Worm (Caenorhabditis elegans) whole organism, L2 larva: ENCODE measurements around the gene C26B2.7.

Experiments used
- C34F6.9 ChIP-seq: fragments of 150-350 bp; optimal IDR thresholded peaks from 2 replicates; lab custom pipeline; 2014; ENCODE audit warnings: missing biosample characterization, missing genetic modification characterization
- F13H6.1 ChIP-seq: sonication (generic microtip); optimal IDR thresholded peaks from 2 replicates; lab custom pipeline; 2016; ENCODE audit warnings: missing genetic modification characterization, missing compliant biosample characterization
- Y55F3AM.14 ChIP-seq: fragments of 200-800 bp; sonication (Bioruptor generic); optimal IDR thresholded peaks from 2 replicates; lab custom pipeline; 2018; ENCODE audit warnings: mild to moderate bottlenecking, missing genetic modification characterization, missing compliant biosample characterization
- ZK546.5 ChIP-seq: sonication (generic microtip); optimal IDR thresholded peaks from 2 replicates; lab custom pipeline; 2017; ENCODE audit warnings: missing biosample characterization, missing genetic modification characterization
- alr-1 ChIP-seq: fragments of 150-350 bp; optimal IDR thresholded peaks from 2 replicates; lab custom pipeline; 2014; ENCODE audit warnings: missing biosample characterization, missing genetic modification characterization
- aly-2 ChIP-seq: fragments of 150-350 bp; optimal IDR thresholded peaks from 2 replicates; lab custom pipeline; 2014; ENCODE audit warnings: missing biosample characterization, missing genetic modification characterization
- ama-1 ChIP-seq: fragments of 150-350 bp; optimal IDR thresholded peaks from 2 replicates; lab custom pipeline; 2018; ENCODE audit warnings: inconsistent platforms
- ceh-16 ChIP-seq: fragments of 150-350 bp; optimal IDR thresholded peaks from 2 replicates; lab custom pipeline; 2014; ENCODE audit warnings: missing biosample characterization, missing genetic modification characterization
- ceh-82 ChIP-seq: fragments of 150-350 bp; optimal IDR thresholded peaks from 2 replicates; lab custom pipeline; 2014; ENCODE audit warnings: missing biosample characterization, missing genetic modification characterization
- crh-2 ChIP-seq: sonication (generic microtip); optimal IDR thresholded peaks from 2 replicates; lab custom pipeline; 2017; ENCODE audit warnings: missing biosample characterization, missing genetic modification characterization
- dmd-4 ChIP-seq: sonication (generic microtip); optimal IDR thresholded peaks from 2 replicates; lab custom pipeline; 2017; ENCODE audit warnings: missing biosample characterization, missing genetic modification characterization
- elt-1 ChIP-seq: fragments of 150-350 bp; optimal IDR thresholded peaks from 2 replicates; lab custom pipeline; 2014; ENCODE audit warnings: missing biosample characterization, missing genetic modification characterization
- elt-3 ChIP-seq: sonication (generic microtip); optimal IDR thresholded peaks from 2 replicates; lab custom pipeline; 2017; ENCODE audit warnings: missing biosample characterization, missing genetic modification characterization
- fos-1 ChIP-seq: fragments of 150-350 bp; optimal IDR thresholded peaks from 2 replicates; lab custom pipeline; 2014; ENCODE audit warnings: missing biosample characterization, missing genetic modification characterization
- gmeb-1 ChIP-seq: fragments of 150-350 bp; optimal IDR thresholded peaks from 2 replicates; lab custom pipeline; 2014; ENCODE audit warnings: missing biosample characterization, missing genetic modification characterization
- lin-11 ChIP-seq: fragments of 150-350 bp; sonication (generic microtip); optimal IDR thresholded peaks from 2 replicates; lab custom pipeline; 2014; ENCODE audit warnings: missing biosample characterization, missing genetic modification characterization, inconsistent platforms, mixed read lengths
- lin-13 ChIP-seq: fragments of 150-350 bp; optimal IDR thresholded peaks from 2 replicates; lab custom pipeline; 2014; ENCODE audit warnings: missing biosample characterization, missing genetic modification reagents, missing genetic modification characterization
- lsy-2 ChIP-seq, 2 experiments: fragments of 150-350 bp in 1 of 2; sonication (generic microtip) in 1 of 2; optimal IDR thresholded peaks; 2 replicates each; lab custom pipeline; 2014 to 2017; ENCODE audit warnings: missing biosample characterization in 2 of 2, missing genetic modification characterization in 2 of 2
- mab-5 ChIP-seq: fragments of 150-350 bp; optimal IDR thresholded peaks from 2 replicates; lab custom pipeline; 2014; ENCODE audit warnings: missing biosample characterization, missing genetic modification characterization
- mbf-1 ChIP-seq: sonication (generic microtip); optimal IDR thresholded peaks from 2 replicates; lab custom pipeline; 2017; ENCODE audit warnings: missing biosample characterization, missing genetic modification characterization
- mdl-1 ChIP-seq, 2 experiments: fragments of 150-350 bp in 1 of 2; sonication (generic microtip) in 1 of 2; optimal IDR thresholded peaks; 2 replicates each; lab custom pipeline; 2017; ENCODE audit warnings: missing biosample characterization in 2 of 2, missing genetic modification characterization in 2 of 2
- nhr-11 ChIP-seq: fragments of 150-350 bp; optimal IDR thresholded peaks from 2 replicates; lab custom pipeline; 2014; ENCODE audit warnings: missing biosample characterization, missing genetic modification characterization
- nhr-12 ChIP-seq: fragments of 150-350 bp; optimal IDR thresholded peaks from 2 replicates; lab custom pipeline; 2014; ENCODE audit warnings: missing biosample characterization, missing genetic modification characterization
- nhr-129 ChIP-seq: fragments of 150-350 bp; optimal IDR thresholded peaks from 2 replicates; lab custom pipeline; 2014; ENCODE audit warnings: missing biosample characterization, missing genetic modification characterization
- nhr-21 ChIP-seq: fragments of 150-350 bp; optimal IDR thresholded peaks from 2 replicates; lab custom pipeline; 2014; ENCODE audit warnings: missing biosample characterization, missing genetic modification characterization
- nhr-23 ChIP-seq: fragments of 150-350 bp; optimal IDR thresholded peaks from 2 replicates; lab custom pipeline; 2014; ENCODE audit warnings: missing biosample characterization, missing genetic modification reagents, missing genetic modification characterization
- nhr-237 ChIP-seq: fragments of 150-350 bp; optimal IDR thresholded peaks from 2 replicates; lab custom pipeline; 2014; ENCODE audit warnings: missing biosample characterization, missing genetic modification characterization
- nhr-25 ChIP-seq: fragments of 150-350 bp; sonication (generic microtip); optimal IDR thresholded peaks from 3 replicates; lab custom pipeline; 2014; ENCODE audit warnings: missing biosample characterization, missing genetic modification characterization
- nhr-6 ChIP-seq: fragments of 150-350 bp; optimal IDR thresholded peaks from 2 replicates; lab custom pipeline; 2014; ENCODE audit warnings: missing biosample characterization, missing genetic modification characterization
- nhr-77 ChIP-seq: fragments of 150-350 bp; optimal IDR thresholded peaks from 2 replicates; lab custom pipeline; 2014; ENCODE audit warnings: missing biosample characterization, missing genetic modification characterization
- peb-1 ChIP-seq: fragments of 150-350 bp; optimal IDR thresholded peaks from 2 replicates; lab custom pipeline; 2014; ENCODE audit warnings: missing biosample characterization, missing genetic modification characterization
- sem-4 ChIP-seq: fragments of 150-350 bp; optimal IDR thresholded peaks from 2 replicates; lab custom pipeline; 2014; ENCODE audit warnings: missing biosample characterization, missing genetic modification reagents, missing genetic modification characterization
- sma-3 ChIP-seq: sonication (generic microtip); optimal IDR thresholded peaks from 2 replicates; lab custom pipeline; 2016; ENCODE audit warnings: missing genetic modification reagents, missing genetic modification characterization, missing compliant biosample characterization
- sma-9 ChIP-seq, 2 experiments: fragments of 150-350 bp in 1 of 2; sonication (generic microtip) in 1 of 2; optimal IDR thresholded peaks; 2 replicates each; lab custom pipeline; 2014 to 2016; ENCODE audit warnings: missing genetic modification characterization in 2 of 2, mild to moderate bottlenecking in 1 of 2, missing biosample characterization in 1 of 2, missing compliant biosample characterization in 1 of 2, missing genetic modification reagents in 1 of 2, moderate library complexity in 1 of 2
- snpc-4 ChIP-seq: fragments of 150-350 bp; optimal IDR thresholded peaks from 2 replicates; lab custom pipeline; 2014; ENCODE audit warnings: missing biosample characterization, missing genetic modification characterization
- unc-39 ChIP-seq: fragments of 150-350 bp; optimal IDR thresholded peaks from 2 replicates; lab custom pipeline; 2014; ENCODE audit warnings: missing biosample characterization, missing genetic modification characterization
- unc-55 ChIP-seq: fragments of 150-350 bp; sonication (generic microtip); optimal IDR thresholded peaks from 3 replicates; lab custom pipeline; 2014; ENCODE audit warnings: missing biosample characterization, missing genetic modification reagents, missing genetic modification characterization
- zag-1 ChIP-seq: fragments of 150-350 bp; optimal IDR thresholded peaks from 2 replicates; lab custom pipeline; 2014; ENCODE audit warnings: missing biosample characterization, missing genetic modification characterization
- ztf-1 ChIP-seq: fragments of 200-800 bp; sonication (Bioruptor generic); conservative IDR thresholded peaks from 2 replicates; pipeline ENCODE4 v1.3.6; 2022; ENCODE audit warnings: missing genetic modification characterization, missing compliant biosample characterization

C26B2.7 gene

ce11 chrIV:8036492-8036891, 20.4 kb downstream of the C26B2.7 start (continued):
- peak; percentile 14 for TF ChIP-seq C34F6.9 (tag; lab: Kevin White, UChicago)
- TF ChIP-seq crh-2 (tag; lab: Kevin White, UChicago), result peak; percentile 48
- TF ChIP-seq nhr-12, result no peak
- no peak for TF ChIP-seq zag-1 (tag; lab: Kevin White, UChicago)
- TF ChIP-seq sem-4 (tag; lab: Kevin White, UChicago), result no peak
- no peak for TF ChIP-seq nhr-237 (tag; lab: Kevin White, UChicago)
- TF ChIP-seq gmeb-1 (tag; lab: Kevin White, UChicago), result no peak
- peak; percentile 49 for TF ChIP-seq fos-1 (tag; lab: Kevin White, UChicago)
- peak; percentile 33 for TF ChIP-seq elt-1
- no peak for TF ChIP-seq unc-39 (tag; lab: Kevin White, UChicago)
- no peak for TF ChIP-seq unc-55 (GFP tag; lab: Kevin White, UChicago)
- TF ChIP-seq mab-5 (tag; lab: Kevin White, UChicago), result no peak
- peak; percentile 67 for TF ChIP-seq ceh-16 (tag; lab: Kevin White, UChicago)
- TF ChIP-seq snpc-4 (tag; lab: Kevin White, UChicago), result no peak
- TF ChIP-seq alr-1 (tag; lab: Kevin White, UChicago), result no peak
- no peak for TF ChIP-seq ama-1 (lab: Kevin White, UChicago)
- TF ChIP-seq mbf-1 (tag; lab: Kevin White, UChicago), result no peak
- TF ChIP-seq ztf-1 (GFP tag; lab: Robert Waterston, UW), result no peak
- TF ChIP-seq lin-11 (tag; lab: Kevin White, UChicago), result no peak

DNA sequence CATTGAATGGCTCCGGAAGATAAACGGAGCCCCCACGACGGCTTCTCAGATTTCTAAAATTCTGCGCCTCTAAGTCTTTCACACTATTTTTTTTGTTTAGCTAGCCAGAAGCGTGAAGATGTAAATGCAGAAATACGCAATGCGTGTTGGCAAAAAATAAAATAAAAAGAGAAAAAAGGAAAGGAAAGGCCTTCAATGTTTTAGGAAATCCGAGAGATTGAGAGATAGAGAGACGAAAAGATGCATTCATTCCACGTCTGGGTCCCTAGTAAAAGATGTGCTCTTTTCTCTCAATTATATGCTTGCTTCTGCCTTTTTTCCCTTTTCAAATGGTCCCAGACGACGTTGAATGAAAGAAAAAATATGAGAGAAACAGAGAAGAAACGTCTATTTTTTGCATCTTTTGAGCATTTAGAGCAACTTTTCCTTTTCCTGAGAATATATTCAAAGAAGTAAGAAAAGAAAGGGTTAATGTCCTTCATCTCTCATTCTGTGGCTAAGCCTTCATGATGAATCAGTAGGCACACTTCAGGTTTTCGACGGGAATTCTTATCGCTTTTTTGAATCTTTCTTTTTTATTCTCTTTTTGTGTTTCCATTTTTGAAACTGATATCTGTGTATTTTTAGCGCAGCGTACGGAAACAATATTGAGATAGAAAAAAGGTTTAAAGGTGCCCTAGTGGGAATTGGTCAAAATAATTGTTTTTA, 24.7 kb downstream of the C26B2.7 start:
- TF ChIP-seq ama-1 (lab: Kevin White, UChicago) (no peak), aly-2 (tag; lab: Kevin White, UChicago) (no peak), zag-1 (tag; lab: Kevin White, UChicago) (peak; percentile 53), nhr-11 (no peak), nhr-237 (tag; lab: Kevin White, UChicago) (no peak), unc-55 (GFP tag; lab: Kevin White, UChicago) (peak; percentile 65), sma-9 (GFP tag; optimal IDR thresholded peaks at IDR 0.05; lab: Kevin White, UChicago) (peak; percentile 24), sma-9 (tag; optimal IDR thresholded peaks at IDR 0.05; lab: Kevin White, UChicago) (no peak), Y55F3AM.14 (GFP tag; lab: Kevin White, UChicago) (peak; percentile 8), nhr-77 (no peak), ceh-82 (tag; lab: Kevin White, UChicago) (no peak), C34F6.9 (tag; lab: Kevin White, UChicago) (peak; percentile 64), sma-3 (GFP tag; lab: Kevin White, UChicago) (no peak), lin-13 (GFP tag; lab: Kevin White, UChicago) (peak; percentile 29), nhr-21 (tag; lab: Kevin White, UChicago) (no peak), lin-11 (tag; lab: Kevin White, UChicago) (no peak), peb-1 (tag; lab: Kevin White, UChicago) (no peak), ZK546.5 (tag; lab: Kevin White, UChicago) (no peak), fos-1 (tag; lab: Kevin White, UChicago) (no peak), crh-2 (tag; lab: Kevin White, UChicago) (peak; percentile 57), alr-1 (tag; lab: Kevin White, UChicago) (no peak), nhr-129 (tag; lab: Kevin White, UChicago) (peak; percentile 36), nhr-23 (tag; lab: Kevin White, UChicago) (no peak), dmd-4 (no peak), elt-3 (no peak), F13H6.1 (tag; lab: Kevin White, UChicago) (peak; percentile 55), mdl-1 (tag; optimal IDR thresholded peaks at IDR 0.05; lab: Kevin White, UChicago) (peak in 1 of 2 experiments; percentile 49), mab-5 (tag; lab: Kevin White, UChicago) (peak; percentile 28), nhr-6 (tag; lab: Kevin White, UChicago) (no peak), lsy-2 (tag; optimal IDR thresholded peaks at IDR 0.05; lab: Kevin White, UChicago) (peak; percentile 25 to 53)

ce11 chrIV:8042005-8042404, 25.9 kb downstream of the C26B2.7 start:
- TF ChIP-seq F13H6.1 (tag; lab: Kevin White, UChicago) (peak; percentile 10), nhr-129 (tag; lab: Kevin White, UChicago) (peak; percentile 10), sma-9 (GFP tag; optimal IDR thresholded peaks at IDR 0.05; lab: Kevin White, UChicago) (peak; percentile 48), sma-9 (tag; optimal IDR thresholded peaks at IDR 0.05; lab: Kevin White, UChicago) (no peak), ama-1 (lab: Kevin White, UChicago) (no peak), nhr-25 (tag; lab: Kevin White, UChicago) (peak; percentile 81), nhr-21 (tag; lab: Kevin White, UChicago) (peak; percentile 46), ceh-82 (tag; lab: Kevin White, UChicago) (no peak), sma-3 (GFP tag; lab: Kevin White, UChicago) (peak; percentile 31), crh-2 (tag; lab: Kevin White, UChicago) (peak; percentile 26), nhr-6 (tag; lab: Kevin White, UChicago) (peak; percentile 16), fos-1 (tag; lab: Kevin White, UChicago) (peak; percentile 33)
